Worm (Caenorhabditis elegans) whole organism, midembryonic: ENCODE measurements around the gene mbk-2.

Experiments
- cog-1 ChIP-seq: sonication (generic microtip); optimal IDR thresholded peaks from 2 replicates; lab custom pipeline; 2016; ENCODE audit warnings: missing genetic modification characterization, missing compliant biosample characterization
- flt-1 ChIP-seq: fragments of 200-800 bp; sonication (Bioruptor generic); IDR thresholded peaks from 2 replicates; pipeline ENCODE4 v1.3.6; 2022; ENCODE audit warnings: missing genetic modification characterization, missing compliant biosample characterization
- med-1 ChIP-seq: sonication (generic microtip); optimal IDR thresholded peaks from 2 replicates; lab custom pipeline; 2017; ENCODE audit warnings: missing genetic modification characterization, mild to moderate bottlenecking, missing compliant biosample characterization, antibody characterized with exemption, missing genetic modification reagents; ENCODE audit not compliant: insufficient read depth
- ref-1 ChIP-seq: fragments of 200-800 bp; sonication (Bioruptor generic); conservative IDR thresholded peaks from 2 replicates; pipeline ENCODE4 v1.3.6; 2022; ENCODE audit warnings: missing genetic modification reagents, missing genetic modification characterization, missing compliant biosample characterization
- ztf-23 ChIP-seq: fragments of 200-800 bp; sonication (Bioruptor generic); IDR thresholded peaks from 2 replicates; pipeline ENCODE4 v1.3.6; 2022; ENCODE audit warnings: missing genetic modification reagents, missing genetic modification characterization, missing compliant biosample characterization
- ztf-29 ChIP-seq: fragments of 200-800 bp; sonication (Bioruptor generic); IDR thresholded peaks from 2 replicates; pipeline ENCODE4 v1.3.6; 2022; ENCODE audit warnings: missing genetic modification reagents, missing genetic modification characterization, missing compliant biosample characterization

ce11 chrIV:13071445-13071844 is 62.5 kb downstream of the mbk-2 start, which contains the start of gene scl-8:
- TF ChIP-seq flt-1 (GFP tag; lab: Robert Waterston, UW) (no peak), ztf-23 (no peak), med-1 (no peak), ztf-29 (GFP tag; lab: Robert Waterston, UW) (no peak), ref-1 (GFP tag; lab: Robert Waterston, UW) (no peak), cog-1 (tag; lab: Kevin White, UChicago) (no peak)
